Fruit fly (Drosophila melanogaster): Measurements from ENCODE around the gene Bre1.

Gene Bre1

DNA sequence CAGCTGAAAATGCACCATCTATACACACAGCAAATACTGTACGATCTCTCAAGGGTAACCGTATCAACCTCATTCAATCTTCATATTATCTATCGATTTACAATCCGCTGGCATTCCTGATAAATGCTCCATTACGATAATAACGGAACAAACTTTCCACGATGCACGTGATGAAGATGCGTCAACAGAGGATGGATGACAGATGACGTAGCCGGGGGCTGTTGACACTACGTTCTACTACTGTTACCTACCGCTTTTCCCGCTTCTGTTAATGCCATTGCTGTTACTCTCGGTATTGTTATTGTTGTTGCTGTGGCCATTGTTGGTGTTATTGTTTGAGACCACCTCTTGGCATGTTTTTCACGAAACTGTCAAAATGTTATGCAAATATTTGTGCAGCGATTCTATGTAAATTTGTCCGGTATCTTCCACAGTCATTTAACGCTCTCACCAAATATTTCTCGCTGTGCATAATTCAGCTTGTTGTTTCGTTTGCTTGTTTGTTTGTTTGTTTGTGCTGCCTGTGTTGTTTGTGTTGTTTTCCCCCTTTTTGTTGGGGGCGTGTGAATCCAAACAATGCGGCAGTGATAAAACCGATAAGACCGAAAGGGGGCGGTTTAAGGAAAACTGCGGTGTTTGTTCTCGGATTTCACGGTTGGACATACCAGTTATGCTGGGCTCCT is 29.9 kb upstream of the Bre1 start (continued):
- TF ChIP-seq Lpt (GFP tag; optimal IDR thresholded peaks at IDR 0.05) (no peak), dati (GFP tag; IDR thresholded peaks at IDR 0.05) (peak; percentile 26; the same call in 1 of the 2 replicates), gt (GFP tag; IDR thresholded peaks at IDR 0.05) (no peak), CG16779 (GFP tag; IDR thresholded peaks at IDR 0.05) (no peak), Sox102F (GFP tag; optimal IDR thresholded peaks at IDR 0.05) (peak; percentile 80), chn (GFP tag; optimal IDR thresholded peaks at IDR 0.05) (peak; percentile 71), E2f2 (GFP tag; IDR thresholded peaks at IDR 0.05) (peak; percentile 40; the same call in 1 of the 2 replicates), CG2678 (tag; optimal IDR thresholded peaks at IDR 0.05) (peak; percentile 90), CG12659 (GFP tag; optimal IDR thresholded peaks at IDR 0.05) (peak; percentile 71), H2.0 (GFP tag; IDR thresholded peaks at IDR 0.05) (no peak; the same call in 1 of the 2 replicates), CG10979 (tag; optimal IDR thresholded peaks at IDR 0.05) (peak; percentile 78), rib (GFP tag; IDR thresholded peaks at IDR 0.05) (0 out of 2 replicates have a peak, but pooled peaks have one; percentile 37), Poxn (GFP tag; IDR thresholded peaks at IDR 0.05) (no peak), Sry-δ (GFP tag; optimal IDR thresholded peaks at IDR 0.05) (peak; percentile 47), D19B (GFP tag; optimal IDR thresholded peaks at IDR 0.05) (peak; percentile 36), CG12391 (tag; optimal IDR thresholded peaks at IDR 0.05) (peak; percentile 73), Oli (tag; optimal IDR thresholded peaks at IDR 0.05) (peak; percentile 67), az2 (GFP tag; optimal IDR thresholded peaks at IDR 0.05) (peak; percentile 59), Ets65A (GFP tag) (peak; percentile 63), slp2 (GFP tag; optimal IDR thresholded peaks at IDR 0.05) (peak; percentile 71), ERR (GFP tag; optimal IDR thresholded peaks at IDR 0.05) (no peak), Tbp (GFP tag; optimal IDR thresholded peaks at IDR 0.05) (no peak), CG6175 (GFP tag; IDR thresholded peaks at IDR 0.05) (no peak), org-1 (GFP tag; optimal IDR thresholded peaks at IDR 0.05) (peak; percentile 88), Myb (GFP tag; optimal IDR thresholded peaks at IDR 0.05) (peak; percentile 49), TFAM (GFP tag; optimal IDR thresholded peaks at IDR 0.05) (peak; percentile 83), CG2202 (tag; optimal IDR thresholded peaks at IDR 0.05) (peak; percentile 92), CG11696 (GFP tag; IDR thresholded peaks at IDR 0.05) (peak; percentile 43; the same call in 1 of the 2 replicates), CG11504 (tag; optimal IDR thresholded peaks at IDR 0.05) (peak; percentile 80), slbo (GFP tag; IDR thresholded peaks at IDR 0.05) (0 out of 2 replicates have a peak, but pooled peaks have one; percentile 20), CG12219 (GFP tag; optimal IDR thresholded peaks at IDR 0.05) (peak; percentile 80), CoRest (tag; optimal IDR thresholded peaks at IDR 0.05) (peak; percentile 73), CG11093 (GFP tag; IDR thresholded peaks at IDR 0.05) (no peak), CG12942 (GFP tag; optimal IDR thresholded peaks at IDR 0.05) (peak; percentile 84), zen2 (GFP tag; IDR thresholded peaks at IDR 0.05; ENCODE audit: partially characterized antibody) (no peak), ac (GFP tag; optimal IDR thresholded peaks at IDR 0.05) (peak; percentile 81), CG14710 (tag; optimal IDR thresholded peaks at IDR 0.05) (peak; percentile 89), MBD-R2 (GFP tag; IDR thresholded peaks at IDR 0.05) (no peak), seq (GFP tag; IDR thresholded peaks at IDR 0.05) (peak; percentile 64; the same call in 1 of the 2 replicates), YL-1 (GFP tag; optimal IDR thresholded peaks at IDR 0.05) (peak; percentile 77), C15 (GFP tag; IDR thresholded peaks at IDR 0.05) (no peak), hth (optimal IDR thresholded peaks at IDR 0.05) (no peak), Hr39 (optimal IDR thresholded peaks at IDR 0.05) (no peak), jing (GFP tag; optimal IDR thresholded peaks at IDR 0.05) (peak; percentile 77), Lim3 (GFP tag; IDR thresholded peaks at IDR 0.05) (no peak), CG10366 (GFP tag; IDR thresholded peaks at IDR 0.05) (peak; percentile 55), sd (tag; optimal IDR thresholded peaks at IDR 0.05) (peak; percentile 72), ATbp (GFP tag; optimal IDR thresholded peaks at IDR 0.05) (peak; percentile 96), grn (GFP tag; optimal IDR thresholded peaks at IDR 0.05) (peak; percentile 56), CG3407 (GFP tag; optimal IDR thresholded peaks at IDR 0.05) (peak; percentile 92), CG31365 (tag; optimal IDR thresholded peaks at IDR 0.05) (peak; percentile 83)

Data from whole organism, embryonic.